Worm (Caenorhabditis elegans) whole organism, mixed stage, embryonic: Measurements from ENCODE around the gene ZK180.7.

Experiments
- M03D4.4 ChIP-seq: sonication (generic microtip); optimal IDR thresholded peaks from 2 replicates; lab custom pipeline; 2017; ENCODE audit warnings: mild to moderate bottlenecking, missing genetic modification characterization, missing compliant biosample characterization
- bed-3 ChIP-seq: fragments of 200-800 bp; sonication (Bioruptor generic); optimal IDR thresholded peaks from 3 replicates; lab custom pipeline; 2018; ENCODE audit warnings: mild to moderate bottlenecking, missing genetic modification characterization, moderate library complexity, missing compliant biosample characterization
- blmp-1 ChIP-seq: fragments of 150-350 bp; optimal IDR thresholded peaks from 2 replicates; lab custom pipeline; 2014; ENCODE audit warnings: missing biosample characterization, missing genetic modification characterization
- ceh-43 ChIP-seq: fragments of 200-800 bp; sonication (Bioruptor generic); optimal IDR thresholded peaks from 2 replicates; lab custom pipeline; 2018; ENCODE audit warnings: mild to moderate bottlenecking, missing genetic modification characterization, moderate library complexity, missing compliant biosample characterization
- ceh-83 ChIP-seq: fragments of 200-800 bp; sonication (Bioruptor generic); optimal IDR thresholded peaks from 2 replicates; lab custom pipeline; 2018; ENCODE audit warnings: mild to moderate bottlenecking, missing genetic modification characterization, missing compliant biosample characterization
- ces-1 ChIP-seq: fragments of 150-350 bp; optimal IDR thresholded peaks from 2 replicates; lab custom pipeline; 2014; ENCODE audit warnings: missing biosample characterization, missing genetic modification reagents, missing genetic modification characterization
- cnd-1 ChIP-seq: fragments of 200-800 bp; sonication (Bioruptor generic); optimal IDR thresholded peaks from 2 replicates; lab custom pipeline; 2018; ENCODE audit warnings: mild to moderate bottlenecking, missing genetic modification characterization, missing compliant biosample characterization
- drap-1 ChIP-seq: fragments of 200-800 bp; sonication (Bioruptor generic); optimal IDR thresholded peaks from 3 replicates; lab custom pipeline; 2018; ENCODE audit warnings: mild to moderate bottlenecking, missing genetic modification characterization, missing compliant biosample characterization
- elt-1 ChIP-seq: sonication (generic microtip); optimal IDR thresholded peaks from 2 replicates; lab custom pipeline; 2017; ENCODE audit warnings: missing genetic modification characterization, mild to moderate bottlenecking, missing compliant biosample characterization, antibody characterized with exemption, moderate library complexity, borderline replicate concordance; ENCODE audit not compliant: insufficient read depth
- elt-3 ChIP-seq: fragments of 150-350 bp; optimal IDR thresholded peaks from 2 replicates; lab custom pipeline; 2014; ENCODE audit warnings: missing biosample characterization, missing genetic modification characterization
- ham-2 ChIP-seq: fragments of 200-800 bp; sonication (Bioruptor generic); optimal IDR thresholded peaks from 2 replicates; lab custom pipeline; 2018; ENCODE audit warnings: mild to moderate bottlenecking, missing genetic modification characterization, missing compliant biosample characterization
- hlh-1 ChIP-seq: fragments of 150-350 bp; optimal IDR thresholded peaks from 2 replicates; lab custom pipeline; 2014; ENCODE audit warnings: missing biosample characterization, missing genetic modification reagents, missing genetic modification characterization
- lin-13 ChIP-seq: fragments of 150-350 bp; optimal IDR thresholded peaks from 2 replicates; lab custom pipeline; 2014; ENCODE audit warnings: missing biosample characterization, missing genetic modification characterization
- lin-32 ChIP-seq: fragments of 200-800 bp; sonication (Bioruptor generic); optimal IDR thresholded peaks from 2 replicates; lab custom pipeline; 2018; ENCODE audit warnings: mild to moderate bottlenecking, missing genetic modification characterization, missing compliant biosample characterization
- lsy-2 ChIP-seq: fragments of 150-350 bp; optimal IDR thresholded peaks from 2 replicates; lab custom pipeline; 2014; ENCODE audit warnings: missing biosample characterization, missing genetic modification characterization
- mep-1 ChIP-seq: fragments of 150-350 bp; optimal IDR thresholded peaks from 2 replicates; lab custom pipeline; 2017; ENCODE audit warnings: missing biosample characterization, missing genetic modification reagents, missing genetic modification characterization, inconsistent platforms
- mls-2 ChIP-seq: sonication (generic microtip); optimal IDR thresholded peaks from 2 replicates; lab custom pipeline; 2016; ENCODE audit warnings: mild to moderate bottlenecking, missing genetic modification characterization, moderate library complexity, missing compliant biosample characterization
- nhr-12 ChIP-seq: fragments of 150-350 bp; optimal IDR thresholded peaks from 2 replicates; lab custom pipeline; 2014; ENCODE audit warnings: missing biosample characterization, missing genetic modification characterization
- nhr-2 ChIP-seq: fragments of 150-350 bp; optimal IDR thresholded peaks from 2 replicates; lab custom pipeline; 2014; ENCODE audit warnings: missing biosample characterization, missing genetic modification characterization
- nhr-237 ChIP-seq: fragments of 150-350 bp; optimal IDR thresholded peaks from 2 replicates; lab custom pipeline; 2014; ENCODE audit warnings: missing biosample characterization, missing genetic modification characterization
- nhr-28 ChIP-seq: fragments of 150-350 bp; optimal IDR thresholded peaks from 2 replicates; lab custom pipeline; 2014; ENCODE audit warnings: missing biosample characterization, missing genetic modification characterization
- nhr-76 ChIP-seq: sonication (generic microtip); optimal IDR thresholded peaks from 2 replicates; lab custom pipeline; 2017; ENCODE audit warnings: missing biosample characterization, missing genetic modification characterization
- pha-4 ChIP-seq: fragments of 150-350 bp; optimal IDR thresholded peaks from 2 replicates; lab custom pipeline; 2018; ENCODE audit warnings: missing biosample characterization, missing genetic modification reagents, missing genetic modification characterization
- sem-2 ChIP-seq: fragments of 200-800 bp; sonication (Bioruptor generic); optimal IDR thresholded peaks from 2 replicates; lab custom pipeline; 2018; ENCODE audit warnings: mild to moderate bottlenecking, missing genetic modification characterization, missing compliant biosample characterization
- snpc-4 ChIP-seq: fragments of 150-350 bp; optimal IDR thresholded peaks from 2 replicates; lab custom pipeline; 2014; ENCODE audit warnings: missing biosample characterization, missing genetic modification characterization
- sptf-1 ChIP-seq: sonication (generic microtip); optimal IDR thresholded peaks from 2 replicates; lab custom pipeline; 2017; ENCODE audit warnings: mild to moderate bottlenecking, missing genetic modification characterization, moderate library complexity, missing compliant biosample characterization
- tbx-8 ChIP-seq: fragments of 200-800 bp; sonication (Bioruptor generic); optimal IDR thresholded peaks from 2 replicates; lab custom pipeline; 2018; ENCODE audit warnings: mild to moderate bottlenecking, missing genetic modification characterization, moderate library complexity, missing compliant biosample characterization
- unc-120 ChIP-seq: sonication (generic microtip); optimal IDR thresholded peaks from 2 replicates; lab custom pipeline; 2017; ENCODE audit warnings: missing genetic modification characterization, missing compliant biosample characterization; ENCODE audit not compliant: poor library complexity, severe bottlenecking
- unc-39 ChIP-seq: fragments of 150-350 bp; optimal IDR thresholded peaks from 2 replicates; lab custom pipeline; 2014; ENCODE audit warnings: missing biosample characterization, missing genetic modification characterization
- unc-62 ChIP-seq: fragments of 150-350 bp; optimal IDR thresholded peaks from 2 replicates; lab custom pipeline; 2014; ENCODE audit warnings: missing biosample characterization, missing genetic modification reagents, missing genetic modification characterization
- zip-8 ChIP-seq: fragments of 150-350 bp; optimal IDR thresholded peaks from 2 replicates; lab custom pipeline; 2014; ENCODE audit warnings: missing biosample characterization, missing genetic modification characterization
- ztf-11 ChIP-seq: fragments of 150-350 bp; optimal IDR thresholded peaks from 2 replicates; lab custom pipeline; 2014; ENCODE audit warnings: missing biosample characterization, missing genetic modification characterization

The ZK180.7 gene

ce11 chrIV:4536247-4536646 lies 45.9 kb downstream of the ZK180.7 start, which contains the start of gene ZK185.2:
Gene ZK185.2, plus strand, starts transcription at chrIV:4536547.
- TF ChIP-seq unc-120 (tag; lab: Kevin White, UChicago): no peak
- no peak for TF ChIP-seq blmp-1 (tag; lab: Kevin White, UChicago)
- TF ChIP-seq bed-3 (GFP tag; lab: Kevin White, UChicago): no peak
- no peak for TF ChIP-seq nhr-2 (tag; lab: Kevin White, UChicago)
- no peak for TF ChIP-seq ceh-83
- no peak for TF ChIP-seq nhr-12
- TF ChIP-seq elt-3: no peak
- no peak for TF ChIP-seq ztf-11 (tag; lab: Kevin White, UChicago)
- TF ChIP-seq unc-62 (GFP tag; lab: Kevin White, UChicago): no peak
- TF ChIP-seq nhr-76 (tag; lab: Kevin White, UChicago): no peak
- TF ChIP-seq cnd-1 (tag; lab: Kevin White, UChicago): no peak
- no peak for TF ChIP-seq lin-13 (tag; lab: Kevin White, UChicago)
- TF ChIP-seq elt-1 (tag; lab: Kevin White, UChicago): no peak
- TF ChIP-seq lsy-2 (tag; lab: Kevin White, UChicago): no peak
- no peak for TF ChIP-seq lin-32 (GFP tag; lab: Kevin White, UChicago)
- TF ChIP-seq hlh-1 (tag; lab: Kevin White, UChicago): no peak
- no peak for TF ChIP-seq mep-1
- no peak for TF ChIP-seq sptf-1 (tag; lab: Kevin White, UChicago)
- TF ChIP-seq pha-4 (tag; lab: Kevin White, UChicago): no peak
- no peak for TF ChIP-seq ceh-43 (GFP tag; lab: Kevin White, UChicago)
- TF ChIP-seq, all 35 proteins: peak for 0

ce11 chrIV:4538672-4539071 lies 48.3 kb downstream of the ZK180.7 start:
- TF ChIP-seq unc-39 (no peak), M03D4.4 (tag; lab: Kevin White, UChicago) (no peak), nhr-28 (no peak)

- TF ChIP-seq nhr-76 (tag; lab: Kevin White, UChicago) (no peak), nhr-28 (no peak), ceh-43 (GFP tag; lab: Kevin White, UChicago) (no peak)
- TF ChIP-seq, all 35 proteins: peak for 0
Measured at ce11 chrIV:4541195-4541594, 50.9 kb downstream of the ZK180.7 start.

- no peak for TF ChIP-seq unc-39
- TF ChIP-seq nhr-76 (tag; lab: Kevin White, UChicago): no peak
- no peak for TF ChIP-seq nhr-12
- TF ChIP-seq, all 35 proteins: peak for 0
Measured at ce11 chrIV:4542972-4543371, 52.6 kb downstream of the ZK180.7 start.

DNA sequence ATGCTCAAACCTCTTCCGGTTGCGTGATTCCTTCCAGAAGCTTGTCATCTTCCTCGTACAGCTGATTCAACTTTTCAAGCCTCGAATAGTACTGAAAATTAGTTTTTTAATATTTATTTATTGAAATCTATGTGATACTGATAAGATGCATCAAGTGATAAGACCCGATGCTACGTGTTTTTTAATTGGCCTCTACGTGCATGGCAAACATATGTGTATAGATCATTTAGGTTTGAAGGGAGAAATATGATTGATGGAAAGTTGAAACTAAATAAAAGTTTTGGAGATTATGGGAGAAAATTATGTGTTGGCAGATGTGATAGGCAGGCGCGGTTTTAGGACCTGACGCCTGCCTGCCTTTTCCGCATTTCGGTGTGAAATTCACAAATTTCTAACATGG lies 53.9 kb downstream of the ZK180.7 start:
- no peak for TF ChIP-seq ceh-43 (GFP tag; lab: Kevin White, UChicago)
- TF ChIP-seq ceh-83: no peak
- no peak for TF ChIP-seq drap-1 (GFP tag; lab: Kevin White, UChicago)
- no peak for TF ChIP-seq sem-2
- no peak for TF ChIP-seq ces-1 (GFP tag; lab: Kevin White, UChicago)
- no peak for TF ChIP-seq tbx-8 (GFP tag; lab: Kevin White, UChicago)
- no peak for TF ChIP-seq nhr-237 (tag; lab: Kevin White, UChicago)
- no peak for TF ChIP-seq elt-3
- TF ChIP-seq nhr-2 (tag; lab: Kevin White, UChicago): no peak
- TF ChIP-seq unc-39: no peak
- no peak for TF ChIP-seq bed-3 (GFP tag; lab: Kevin White, UChicago)
- TF ChIP-seq snpc-4 (tag; lab: Kevin White, UChicago): no peak
- TF ChIP-seq zip-8 (tag; lab: Kevin White, UChicago): no peak
- TF ChIP-seq hlh-1 (tag; lab: Kevin White, UChicago): no peak
- no peak for TF ChIP-seq lsy-2 (tag; lab: Kevin White, UChicago)
- no peak for TF ChIP-seq ham-2 (GFP tag; lab: Kevin White, UChicago)
- no peak for TF ChIP-seq nhr-76 (tag; lab: Kevin White, UChicago)
- TF ChIP-seq mls-2 (tag; lab: Kevin White, UChicago): no peak
